Worm (Caenorhabditis elegans) whole organism, L2 larva: ENCODE data around the gene atf-4.

Experiments used
- F13H6.1 ChIP-seq: sonication (generic microtip); optimal IDR thresholded peaks from 2 replicates; lab custom pipeline; 2016; ENCODE audit warnings: missing genetic modification characterization, missing compliant biosample characterization
- Y55F3AM.14 ChIP-seq: fragments of 200-800 bp; sonication (Bioruptor generic); optimal IDR thresholded peaks from 2 replicates; lab custom pipeline; 2018; ENCODE audit warnings: mild to moderate bottlenecking, missing genetic modification characterization, missing compliant biosample characterization
- aly-2 ChIP-seq: fragments of 150-350 bp; optimal IDR thresholded peaks from 2 replicates; lab custom pipeline; 2014; ENCODE audit warnings: missing biosample characterization, missing genetic modification characterization
- ama-1 ChIP-seq: fragments of 150-350 bp; optimal IDR thresholded peaks from 2 replicates; lab custom pipeline; 2018; ENCODE audit warnings: inconsistent platforms
- ceh-16 ChIP-seq: fragments of 150-350 bp; optimal IDR thresholded peaks from 2 replicates; lab custom pipeline; 2014; ENCODE audit warnings: missing biosample characterization, missing genetic modification characterization
- ceh-82 ChIP-seq: fragments of 150-350 bp; optimal IDR thresholded peaks from 2 replicates; lab custom pipeline; 2014; ENCODE audit warnings: missing biosample characterization, missing genetic modification characterization
- crh-2 ChIP-seq: sonication (generic microtip); optimal IDR thresholded peaks from 2 replicates; lab custom pipeline; 2017; ENCODE audit warnings: missing biosample characterization, missing genetic modification characterization
- dmd-4 ChIP-seq: sonication (generic microtip); optimal IDR thresholded peaks from 2 replicates; lab custom pipeline; 2017; ENCODE audit warnings: missing biosample characterization, missing genetic modification characterization
- egl-27 ChIP-seq: sonication (generic microtip); optimal IDR thresholded peaks from 3 replicates; lab custom pipeline; 2017; ENCODE audit warnings: missing biosample characterization, missing genetic modification reagents, missing genetic modification characterization
- elt-1 ChIP-seq: fragments of 150-350 bp; optimal IDR thresholded peaks from 2 replicates; lab custom pipeline; 2014; ENCODE audit warnings: missing biosample characterization, missing genetic modification characterization
- elt-3 ChIP-seq: sonication (generic microtip); optimal IDR thresholded peaks from 2 replicates; lab custom pipeline; 2017; ENCODE audit warnings: missing biosample characterization, missing genetic modification characterization
- fos-1 ChIP-seq: fragments of 150-350 bp; optimal IDR thresholded peaks from 2 replicates; lab custom pipeline; 2014; ENCODE audit warnings: missing biosample characterization, missing genetic modification characterization
- gmeb-1 ChIP-seq: fragments of 150-350 bp; optimal IDR thresholded peaks from 2 replicates; lab custom pipeline; 2014; ENCODE audit warnings: missing biosample characterization, missing genetic modification characterization
- lin-13 ChIP-seq: fragments of 150-350 bp; optimal IDR thresholded peaks from 2 replicates; lab custom pipeline; 2014; ENCODE audit warnings: missing biosample characterization, missing genetic modification reagents, missing genetic modification characterization
- lin-39 ChIP-seq: fragments of 150-350 bp; optimal IDR thresholded peaks from 2 replicates; lab custom pipeline; 2014; ENCODE audit warnings: missing biosample characterization, missing genetic modification reagents, missing genetic modification characterization
- lsy-2 ChIP-seq, 2 experiments: fragments of 150-350 bp in 1 of 2; sonication (generic microtip) in 1 of 2; optimal IDR thresholded peaks; 2 replicates each; lab custom pipeline; 2014 to 2017; ENCODE audit warnings: missing biosample characterization in 2 of 2, missing genetic modification characterization in 2 of 2
- mab-5 ChIP-seq: fragments of 150-350 bp; optimal IDR thresholded peaks from 2 replicates; lab custom pipeline; 2014; ENCODE audit warnings: missing biosample characterization, missing genetic modification characterization
- mdl-1 ChIP-seq, 2 experiments: fragments of 150-350 bp in 1 of 2; sonication (generic microtip) in 1 of 2; optimal IDR thresholded peaks; 2 replicates each; lab custom pipeline; 2017; ENCODE audit warnings: missing biosample characterization in 2 of 2, missing genetic modification characterization in 2 of 2
- nhr-10 ChIP-seq: sonication (generic microtip); optimal IDR thresholded peaks from 2 replicates; lab custom pipeline; 2017; ENCODE audit warnings: missing biosample characterization, missing genetic modification characterization
- nhr-12 ChIP-seq: fragments of 150-350 bp; optimal IDR thresholded peaks from 2 replicates; lab custom pipeline; 2014; ENCODE audit warnings: missing biosample characterization, missing genetic modification characterization
- nhr-129 ChIP-seq: fragments of 150-350 bp; optimal IDR thresholded peaks from 2 replicates; lab custom pipeline; 2014; ENCODE audit warnings: missing biosample characterization, missing genetic modification characterization
- nhr-21 ChIP-seq: fragments of 150-350 bp; optimal IDR thresholded peaks from 2 replicates; lab custom pipeline; 2014; ENCODE audit warnings: missing biosample characterization, missing genetic modification characterization
- nhr-25 ChIP-seq: fragments of 150-350 bp; sonication (generic microtip); optimal IDR thresholded peaks from 3 replicates; lab custom pipeline; 2014; ENCODE audit warnings: missing biosample characterization, missing genetic modification characterization
- nhr-77 ChIP-seq: fragments of 150-350 bp; optimal IDR thresholded peaks from 2 replicates; lab custom pipeline; 2014; ENCODE audit warnings: missing biosample characterization, missing genetic modification characterization
- peb-1 ChIP-seq: fragments of 150-350 bp; optimal IDR thresholded peaks from 2 replicates; lab custom pipeline; 2014; ENCODE audit warnings: missing biosample characterization, missing genetic modification characterization
- skn-1 ChIP-seq: sonication (generic microtip); optimal IDR thresholded peaks from 2 replicates; lab custom pipeline; 2017; ENCODE audit warnings: missing biosample characterization, missing genetic modification characterization
- sma-3 ChIP-seq: sonication (generic microtip); optimal IDR thresholded peaks from 2 replicates; lab custom pipeline; 2016; ENCODE audit warnings: missing genetic modification reagents, missing genetic modification characterization, missing compliant biosample characterization
- sma-9 ChIP-seq, 2 experiments: fragments of 150-350 bp in 1 of 2; sonication (generic microtip) in 1 of 2; optimal IDR thresholded peaks; 2 replicates each; lab custom pipeline; 2014 to 2016; ENCODE audit warnings: missing genetic modification characterization in 2 of 2, mild to moderate bottlenecking in 1 of 2, missing biosample characterization in 1 of 2, missing compliant biosample characterization in 1 of 2, missing genetic modification reagents in 1 of 2, moderate library complexity in 1 of 2
- unc-55 ChIP-seq: fragments of 150-350 bp; sonication (generic microtip); optimal IDR thresholded peaks from 3 replicates; lab custom pipeline; 2014; ENCODE audit warnings: missing biosample characterization, missing genetic modification reagents, missing genetic modification characterization
- unc-62 ChIP-seq: fragments of 150-350 bp; optimal IDR thresholded peaks from 2 replicates; lab custom pipeline; 2014; ENCODE audit warnings: missing biosample characterization, missing genetic modification reagents, missing genetic modification characterization
- ztf-1 ChIP-seq: fragments of 200-800 bp; sonication (Bioruptor generic); conservative IDR thresholded peaks from 2 replicates; pipeline ENCODE4 v1.3.6; 2022; ENCODE audit warnings: missing genetic modification characterization, missing compliant biosample characterization
- ztf-11 ChIP-seq: sonication (generic microtip); optimal IDR thresholded peaks from 2 replicates; lab custom pipeline; 2017; ENCODE audit warnings: missing biosample characterization, missing genetic modification characterization

atf-4 gene

ce11 chrX:14783434-14784142 is 27.0 kb downstream of the atf-4 start (continued):
- TF ChIP-seq nhr-129 (tag; lab: Kevin White, UChicago) (peak; percentile 20), nhr-12 (no peak), mdl-1 (tag; optimal IDR thresholded peaks at IDR 0.05; lab: Kevin White, UChicago) (peak in 1 of 2 experiments; percentile 47), ceh-16 (tag; lab: Kevin White, UChicago) (no peak), ceh-82 (tag; lab: Kevin White, UChicago) (no peak), ztf-11 (tag; lab: Kevin White, UChicago) (no peak), nhr-25 (tag; lab: Kevin White, UChicago) (no peak), ama-1 (no peak), ztf-1 (no peak), nhr-10 (tag; lab: Kevin White, UChicago) (no peak), nhr-77 (no peak)

- TF ChIP-seq nhr-21 (tag; lab: Kevin White, UChicago) (peak; percentile 43), sma-3 (GFP tag; lab: Kevin White, UChicago) (peak; percentile 67), mab-5 (tag; lab: Kevin White, UChicago) (peak; percentile 27), mdl-1 (tag; optimal IDR thresholded peaks at IDR 0.05; lab: Kevin White, UChicago) (peak in 1 of 2 experiments; percentile 29), gmeb-1 (tag; lab: Kevin White, UChicago) (no peak), sma-9 (GFP tag; optimal IDR thresholded peaks at IDR 0.05; lab: Kevin White, UChicago) (peak; percentile 83), sma-9 (tag; optimal IDR thresholded peaks at IDR 0.05; lab: Kevin White, UChicago) (no peak), dmd-4 (tag; lab: Kevin White, UChicago) (no peak)
- TF ChIP-seq, all 48 proteins: peak for 5
Measured at ce11 chrX:14780176-14780575, 30.4 kb downstream of the atf-4 start.

- no peak for TF ChIP-seq aly-2 (tag; lab: Kevin White, UChicago)
- TF ChIP-seq crh-2 (tag; lab: Kevin White, UChicago) = no peak
Measured at ce11 chrX:14778112-14778511, 32.5 kb downstream of the atf-4 start.

ce11 chrX:14776312-14776711 is 34.3 kb downstream of the atf-4 start:
- peak in 1 of 2 experiments; percentile 41 for TF ChIP-seq lsy-2 (tag; optimal IDR thresholded peaks at IDR 0.05; lab: Kevin White, UChicago)
- no peak for TF ChIP-seq egl-27

- TF ChIP-seq crh-2 (tag; lab: Kevin White, UChicago) (no peak), lin-13 (GFP tag; lab: Kevin White, UChicago) (no peak), sma-3 (GFP tag; lab: Kevin White, UChicago) (no peak), peb-1 (no peak), elt-3 (tag; lab: Kevin White, UChicago) (no peak), ztf-11 (tag; lab: Kevin White, UChicago) (no peak), elt-1 (tag; lab: Kevin White, UChicago) (no peak), skn-1 (tag; lab: Kevin White, UChicago) (no peak), unc-62 (GFP tag; lab: Kevin White, UChicago) (no peak), aly-2 (tag; lab: Kevin White, UChicago) (no peak), nhr-129 (tag; lab: Kevin White, UChicago) (no peak), unc-55 (GFP tag; lab: Kevin White, UChicago) (no peak), lsy-2 (tag; optimal IDR thresholded peaks at IDR 0.05; lab: Kevin White, UChicago) (no peak), ceh-82 (tag; lab: Kevin White, UChicago) (no peak)
- TF ChIP-seq, all 48 proteins: peak for 0
Measured at ce11 chrX:14775222-14775621, 35.4 kb downstream of the atf-4 start.

ce11 chrX:14773238-14773637 is 37.4 kb downstream of the atf-4 start, which contains the start of gene unc-3:
TSS of gene unc-3 (plus strand) at chrX:14773538.
- no peak for TF ChIP-seq ztf-11 (tag; lab: Kevin White, UChicago)
- TF ChIP-seq unc-55 (GFP tag; lab: Kevin White, UChicago) = no peak
- TF ChIP-seq fos-1 (tag; lab: Kevin White, UChicago) = no peak
- TF ChIP-seq F13H6.1 = no peak
- TF ChIP-seq Y55F3AM.14 = no peak
- TF ChIP-seq elt-1 (tag; lab: Kevin White, UChicago) = no peak
- no peak for TF ChIP-seq lin-39 (tag; lab: Kevin White, UChicago)
- no peak for TF ChIP-seq sma-9 (GFP tag; optimal IDR thresholded peaks at IDR 0.05; lab: Kevin White, UChicago)
- TF ChIP-seq sma-9 (tag; optimal IDR thresholded peaks at IDR 0.05; lab: Kevin White, UChicago) = no peak
- no peak for TF ChIP-seq nhr-77
- no peak for TF ChIP-seq ceh-82 (tag; lab: Kevin White, UChicago)
- TF ChIP-seq mab-5 (tag; lab: Kevin White, UChicago) = no peak
